Fruit fly (Drosophila melanogaster): ENCODE measurements around the gene hb.

hb gene

DNA sequence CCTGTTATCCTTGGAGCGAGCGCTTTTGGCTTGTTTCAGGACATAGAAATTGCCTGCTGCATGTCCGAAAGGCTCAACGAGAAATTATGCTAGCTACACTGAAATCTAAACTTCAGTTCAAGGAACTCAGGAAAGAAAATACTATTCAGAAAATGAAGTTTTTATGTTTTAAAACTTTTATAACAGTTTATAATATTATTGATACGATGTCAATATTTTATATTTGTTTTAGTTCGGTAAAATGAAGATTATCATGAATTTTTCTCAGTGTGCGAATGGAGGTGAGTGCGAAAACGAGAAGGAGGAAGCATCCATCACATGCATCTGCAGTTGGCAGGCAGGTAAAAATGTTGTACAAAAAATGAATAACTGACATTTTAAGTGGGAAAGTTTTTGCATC lies 48.7 kb upstream of the hb start (continued):
- no peak for TF ChIP-seq CG7963 (GFP tag; IDR thresholded peaks at IDR 0.05; ENCODE audit: partially characterized antibody)
- peak; percentile 59 for TF ChIP-seq CG4424 (GFP tag; optimal IDR thresholded peaks at IDR 0.05)
- no peak for TF ChIP-seq ERR (GFP tag; optimal IDR thresholded peaks at IDR 0.05)
- TF ChIP-seq CG15514 (GFP tag; optimal IDR thresholded peaks at IDR 0.05): peak; percentile 21
- TF ChIP-seq D19A (tag; optimal IDR thresholded peaks at IDR 0.05): peak; percentile 69
- TF ChIP-seq CG7786 (GFP tag; optimal IDR thresholded peaks at IDR 0.05): no peak
- TF ChIP-seq zfh1 (GFP tag; IDR thresholded peaks at IDR 0.05): peak; percentile 64; the same call in 1 of the 3 replicates
- TF ChIP-seq Max (GFP tag; optimal IDR thresholded peaks at IDR 0.05): peak; percentile 65
- no peak for TF ChIP-seq hbn (GFP tag; IDR thresholded peaks at IDR 0.05; ENCODE audit: partially characterized antibody)
- no peak for TF ChIP-seq Adf1 (GFP tag; IDR thresholded peaks at IDR 0.05)
- TF ChIP-seq HmgZ (tag; optimal IDR thresholded peaks at IDR 0.05): peak; percentile 1
- peak; percentile 44 for TF ChIP-seq tio (GFP tag; optimal IDR thresholded peaks at IDR 0.05)
- TF ChIP-seq CG10209 (GFP tag; optimal IDR thresholded peaks at IDR 0.05): peak; percentile 53
- no peak for TF ChIP-seq CG11456 (GFP tag; IDR thresholded peaks at IDR 0.05)
- TF ChIP-seq Fer3 (tag; optimal IDR thresholded peaks at IDR 0.05): peak; percentile 31
- TF ChIP-seq eyg (GFP tag; optimal IDR thresholded peaks at IDR 0.05): no peak
- no peak for TF ChIP-seq hth (optimal IDR thresholded peaks at IDR 0.05)
- no peak for TF ChIP-seq Trl (optimal IDR thresholded peaks at IDR 0.05)
- TF ChIP-seq Trl (GFP tag; optimal IDR thresholded peaks at IDR 0.05): no peak
- peak; percentile 54; the same call in 2 of the 3 replicates for TF ChIP-seq CG11093 (GFP tag; IDR thresholded peaks at IDR 0.05)
- peak; percentile 70 for TF ChIP-seq CG14710 (tag; optimal IDR thresholded peaks at IDR 0.05)
- no peak for TF ChIP-seq Hmx (GFP tag; optimal IDR thresholded peaks at IDR 0.05)
- peak; percentile 74 for TF ChIP-seq CG9727 (GFP tag; optimal IDR thresholded peaks at IDR 0.05)
- TF ChIP-seq Rfx (GFP tag; IDR thresholded peaks at IDR 0.05): peak; percentile 58
- no peak for TF ChIP-seq CG10431 (GFP tag; optimal IDR thresholded peaks at IDR 0.05)
- peak; percentile 67 for TF ChIP-seq CG17359 (tag; optimal IDR thresholded peaks at IDR 0.05)
- peak; percentile 53 for TF ChIP-seq gcm (GFP tag; optimal IDR thresholded peaks at IDR 0.05)
- TF ChIP-seq CG17186 (GFP tag; optimal IDR thresholded peaks at IDR 0.05): no peak
- peak; percentile 74 for TF ChIP-seq CG12391 (tag; optimal IDR thresholded peaks at IDR 0.05)
- peak; percentile 38 for TF ChIP-seq CG2120 (GFP tag; optimal IDR thresholded peaks at IDR 0.05)
- peak; percentile 25 for TF ChIP-seq fd102C (GFP tag; optimal IDR thresholded peaks at IDR 0.05)
- peak; percentile 67 for TF ChIP-seq CoRest (tag; optimal IDR thresholded peaks at IDR 0.05)
- no peak for TF ChIP-seq btn (GFP tag; optimal IDR thresholded peaks at IDR 0.05)
- no peak for TF ChIP-seq br (optimal IDR thresholded peaks at IDR 0.05)
- no peak for TF ChIP-seq sqz (GFP tag; optimal IDR thresholded peaks at IDR 0.05)
- peak; percentile 14 for TF ChIP-seq CG15011 (GFP tag; optimal IDR thresholded peaks at IDR 0.05)
- peak; percentile 45 for TF ChIP-seq Camta (GFP tag; optimal IDR thresholded peaks at IDR 0.05)
- no peak for TF ChIP-seq yki (optimal IDR thresholded peaks at IDR 0.05)
- no peak for TF ChIP-seq mirr (GFP tag; optimal IDR thresholded peaks at IDR 0.05)
- peak; percentile 15 for TF ChIP-seq CG12219 (GFP tag; optimal IDR thresholded peaks at IDR 0.05)
- TF ChIP-seq stc (GFP tag; IDR thresholded peaks at IDR 0.05): peak; percentile 72
- TF ChIP-seq CG13894 (tag; optimal IDR thresholded peaks at IDR 0.05): no peak
- no peak for TF ChIP-seq CG16779 (GFP tag; IDR thresholded peaks at IDR 0.05)
- no peak for TF ChIP-seq Fer2 (tag; optimal IDR thresholded peaks at IDR 0.05)
- TF ChIP-seq dmrt11E (tag; optimal IDR thresholded peaks at IDR 0.05): peak; percentile 71
- TF ChIP-seq lola (GFP tag; optimal IDR thresholded peaks at IDR 0.05): peak in 1 of 3 experiments; percentile 65
- TF ChIP-seq CG8924 (tag; optimal IDR thresholded peaks at IDR 0.05): peak; percentile 71
- peak; percentile 24 for TF ChIP-seq CG15479 (GFP tag; optimal IDR thresholded peaks at IDR 0.05)
- no peak for TF ChIP-seq otp (GFP tag; IDR thresholded peaks at IDR 0.05)
- peak; percentile 52 for TF ChIP-seq CG4404 (GFP tag; IDR thresholded peaks at IDR 0.05)
- no peak for TF ChIP-seq BEAF-32 (GFP tag; optimal IDR thresholded peaks at IDR 0.05)
- TF ChIP-seq Atf6 (GFP tag; IDR thresholded peaks at IDR 0.05): peak; percentile 65

Measured in whole organism, embryonic.